Worm (Caenorhabditis elegans) whole organism, L4/young adult: ENCODE results near the gene mrps-31.

Source experiments
- W03F9.2 ChIP-seq: fragments of 150-350 bp; optimal IDR thresholded peaks from 2 replicates; lab custom pipeline; 2014; ENCODE audit warnings: missing biosample characterization, missing genetic modification characterization
- dao-5 ChIP-seq: sonication (generic microtip); optimal IDR thresholded peaks from 2 replicates; lab custom pipeline; 2016; ENCODE audit warnings: missing genotype, missing genetic modification characterization, moderate library complexity, missing compliant biosample characterization
- him-1 ChIP-seq: sonication (generic microtip); optimal IDR thresholded peaks from 2 replicates; lab custom pipeline; 2016; ENCODE audit warnings: missing genotype, missing genetic modification reagents, missing genetic modification characterization, missing compliant biosample characterization

- TF ChIP-seq W03F9.2 (tag; lab: Kevin White, UChicago), result peak; percentile 3
- TF ChIP-seq him-1 (tag; lab: Kevin White, UChicago), result no peak
- TF ChIP-seq dao-5 (tag; lab: Kevin White, UChicago), result no peak
Measured at ce11 chrIII:3650266-3650665, 20.1 kb upstream of the mrps-31 start.
